Worm (Caenorhabditis elegans): ENCODE results near the gene kmo-1.
A peak's percentile ranks its signal among the peaks of the same experiment; 100 is the strongest.

kmo-1 gene

DNA sequence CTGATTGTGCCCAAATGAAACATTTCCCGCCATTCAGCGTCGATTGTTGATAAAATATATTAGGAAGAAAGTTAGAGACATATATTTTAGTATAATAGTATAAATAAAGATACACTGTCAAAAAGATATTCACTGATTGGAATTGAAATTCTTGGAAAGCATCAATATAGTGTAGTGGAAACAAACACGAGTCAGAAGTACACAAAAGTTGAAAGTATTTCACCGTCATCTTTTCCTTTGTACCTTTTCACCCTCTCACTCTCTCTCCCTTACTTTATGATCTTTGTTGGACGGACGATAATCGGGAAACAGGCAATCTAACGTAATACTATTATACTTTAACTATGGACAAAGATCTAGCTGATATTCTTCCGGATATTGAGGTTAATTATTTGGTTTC lies 23.7 kb upstream of the kmo-1 start, which contains the start of gene nhr-208:
TSS of gene nhr-208 (plus strand) at position 288 of the 400 bp plus-strand sequence.
- TF ChIP-seq lin-14 (GFP tag; optimal IDR thresholded peaks at IDR 0.05) (no peak), dpl-1 (GFP tag; optimal IDR thresholded peaks at IDR 0.05) (no peak), ceh-63 (GFP tag; optimal IDR thresholded peaks at IDR 0.05) (no peak), nhr-20 (tag; optimal IDR thresholded peaks at IDR 0.05) (peak; percentile 50), snu-23 (GFP tag; optimal IDR thresholded peaks at IDR 0.05) (peak; percentile 2), egl-27 (tag; optimal IDR thresholded peaks at IDR 0.05) (no peak), C04F5.9 (tag; optimal IDR thresholded peaks at IDR 0.05) (no peak), tlp-1 (tag; optimal IDR thresholded peaks at IDR 0.05) (no peak), ces-1 (GFP tag; optimal IDR thresholded peaks at IDR 0.05) (no peak), Y116A8C.19 (tag; optimal IDR thresholded peaks at IDR 0.05; ENCODE audit: borderline replicate concordance) (no peak), fkh-4 (tag; optimal IDR thresholded peaks at IDR 0.05; ENCODE audit: borderline replicate concordance) (no peak), blmp-1 (tag; optimal IDR thresholded peaks at IDR 0.05) (peak; percentile 16), skn-1 (tag; optimal IDR thresholded peaks at IDR 0.05) (no peak), lir-3 (tag; optimal IDR thresholded peaks at IDR 0.05; ENCODE audit: poor library complexity) (no peak), nhr-77 (tag; optimal IDR thresholded peaks at IDR 0.05) (no peak), fos-1 (tag; optimal IDR thresholded peaks at IDR 0.05) (no peak), unc-86 (tag; optimal IDR thresholded peaks at IDR 0.05) (no peak), dsc-1 (tag; optimal IDR thresholded peaks at IDR 0.05) (no peak), nhr-28 (tag; optimal IDR thresholded peaks at IDR 0.05) (no peak), unc-130 (tag; optimal IDR thresholded peaks at IDR 0.05) (no peak), unc-98 (GFP tag; IDR thresholded peaks at IDR 0.05) (no peak), nhr-85 (tag) (no peak), ceh-82 (tag; optimal IDR thresholded peaks at IDR 0.05) (no peak), grh-1 (GFP tag; IDR thresholded peaks at IDR 0.05) (no peak), mef-2 (tag; optimal IDR thresholded peaks at IDR 0.05) (no peak)

DNA sequence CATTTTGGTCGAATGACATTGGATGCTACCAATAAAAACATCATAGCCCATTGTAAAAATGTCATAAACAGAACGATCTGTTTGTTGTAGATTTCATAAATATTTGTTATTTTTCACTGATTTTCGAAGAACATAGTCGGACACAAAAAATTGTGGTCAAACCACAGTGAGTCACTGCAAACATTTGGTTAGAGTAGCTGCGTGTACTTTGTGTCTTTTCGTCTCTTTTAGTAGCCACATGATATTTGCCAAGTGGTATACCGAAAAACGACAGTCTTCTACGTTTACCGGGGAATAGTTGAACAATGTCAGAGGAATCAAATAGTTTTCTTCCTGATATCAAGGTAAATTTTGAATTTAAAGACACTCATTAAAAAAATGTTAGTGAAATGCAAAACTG lies 21.4 kb upstream of the kmo-1 start, which contains the start of gene nhr-206:
TSS of gene nhr-206 (plus strand) at position 248 of the 400 bp plus-strand sequence.
- peak in 1 of 2 experiments; percentile 58 for TF ChIP-seq lin-35 (GFP tag; optimal IDR thresholded peaks at IDR 0.05)
- no peak for TF ChIP-seq ceh-63 (GFP tag; optimal IDR thresholded peaks at IDR 0.05)
- peak; percentile 17 for TF ChIP-seq lir-3 (tag; optimal IDR thresholded peaks at IDR 0.05; ENCODE audit: poor library complexity)
- peak in 1 of 2 experiments; percentile 40 for TF ChIP-seq mdl-1 (tag; optimal IDR thresholded peaks at IDR 0.05)
- TF ChIP-seq hlh-17 (GFP tag; optimal IDR thresholded peaks at IDR 0.05; ENCODE audit: borderline replicate concordance): no peak
- no peak for TF ChIP-seq nhr-47 (tag; optimal IDR thresholded peaks at IDR 0.05)
- no peak for TF ChIP-seq ceh-90 (tag; optimal IDR thresholded peaks at IDR 0.05)
- TF ChIP-seq lin-13 (GFP tag; optimal IDR thresholded peaks at IDR 0.05): no peak
- TF ChIP-seq mab-9 (GFP tag; IDR thresholded peaks at IDR 0.05): no peak
- no peak for TF ChIP-seq zag-1 (tag; optimal IDR thresholded peaks at IDR 0.05)
- peak; percentile 18 for TF ChIP-seq mep-1 (tag; optimal IDR thresholded peaks at IDR 0.05)
- no peak for TF ChIP-seq jun-1 (tag; optimal IDR thresholded peaks at IDR 0.05)
- no peak for TF ChIP-seq isw-1 (GFP tag; IDR thresholded peaks at IDR 0.05)
- TF ChIP-seq rnt-1 (tag; optimal IDR thresholded peaks at IDR 0.05): no peak
- TF ChIP-seq grh-1 (GFP tag; IDR thresholded peaks at IDR 0.05): no peak
- TF ChIP-seq lin-15B (tag; optimal IDR thresholded peaks at IDR 0.05): no peak
- TF ChIP-seq efl-3 (GFP tag; optimal IDR thresholded peaks at IDR 0.05): no peak
- no peak for TF ChIP-seq hlh-4 (tag; optimal IDR thresholded peaks at IDR 0.05)
- no peak for TF ChIP-seq ceh-88 (GFP tag; IDR thresholded peaks at IDR 0.05)
- no peak for TF ChIP-seq pag-3 (tag; optimal IDR thresholded peaks at IDR 0.05; ENCODE audit: borderline replicate concordance, insufficient read depth)
- TF ChIP-seq fkh-10 (GFP tag; optimal IDR thresholded peaks at IDR 0.05): no peak
- TF ChIP-seq nhr-71 (tag; optimal IDR thresholded peaks at IDR 0.05): peak; percentile 47
- no peak for TF ChIP-seq zip-4 (GFP tag; optimal IDR thresholded peaks at IDR 0.05)
- TF ChIP-seq ets-5 (GFP tag; IDR thresholded peaks at IDR 0.05): no peak
- TF ChIP-seq nhr-237 (tag; optimal IDR thresholded peaks at IDR 0.05): no peak
- TF ChIP-seq unc-86 (tag; optimal IDR thresholded peaks at IDR 0.05): no peak
- TF ChIP-seq swsn-7 (tag; optimal IDR thresholded peaks at IDR 0.05): no peak
- no peak for TF ChIP-seq sptf-1 (tag; optimal IDR thresholded peaks at IDR 0.05)
- no peak for TF ChIP-seq nhr-11 (tag; optimal IDR thresholded peaks at IDR 0.05)
- no peak for TF ChIP-seq hpl-2 (GFP tag; optimal IDR thresholded peaks at IDR 0.05)
- no peak for TF ChIP-seq unc-130 (tag; optimal IDR thresholded peaks at IDR 0.05)
- TF ChIP-seq xbp-1 (tag; optimal IDR thresholded peaks at IDR 0.05): no peak
- peak; percentile 21; the same call in 1 of the 2 replicates for TF ChIP-seq nhr-19 (GFP tag; conservative IDR thresholded peaks at IDR 0.05)

Measured in whole organism, L1 larva.